Fruit fly (Drosophila melanogaster): ENCODE data around the gene CG17122.

Gene CG17122

DNA sequence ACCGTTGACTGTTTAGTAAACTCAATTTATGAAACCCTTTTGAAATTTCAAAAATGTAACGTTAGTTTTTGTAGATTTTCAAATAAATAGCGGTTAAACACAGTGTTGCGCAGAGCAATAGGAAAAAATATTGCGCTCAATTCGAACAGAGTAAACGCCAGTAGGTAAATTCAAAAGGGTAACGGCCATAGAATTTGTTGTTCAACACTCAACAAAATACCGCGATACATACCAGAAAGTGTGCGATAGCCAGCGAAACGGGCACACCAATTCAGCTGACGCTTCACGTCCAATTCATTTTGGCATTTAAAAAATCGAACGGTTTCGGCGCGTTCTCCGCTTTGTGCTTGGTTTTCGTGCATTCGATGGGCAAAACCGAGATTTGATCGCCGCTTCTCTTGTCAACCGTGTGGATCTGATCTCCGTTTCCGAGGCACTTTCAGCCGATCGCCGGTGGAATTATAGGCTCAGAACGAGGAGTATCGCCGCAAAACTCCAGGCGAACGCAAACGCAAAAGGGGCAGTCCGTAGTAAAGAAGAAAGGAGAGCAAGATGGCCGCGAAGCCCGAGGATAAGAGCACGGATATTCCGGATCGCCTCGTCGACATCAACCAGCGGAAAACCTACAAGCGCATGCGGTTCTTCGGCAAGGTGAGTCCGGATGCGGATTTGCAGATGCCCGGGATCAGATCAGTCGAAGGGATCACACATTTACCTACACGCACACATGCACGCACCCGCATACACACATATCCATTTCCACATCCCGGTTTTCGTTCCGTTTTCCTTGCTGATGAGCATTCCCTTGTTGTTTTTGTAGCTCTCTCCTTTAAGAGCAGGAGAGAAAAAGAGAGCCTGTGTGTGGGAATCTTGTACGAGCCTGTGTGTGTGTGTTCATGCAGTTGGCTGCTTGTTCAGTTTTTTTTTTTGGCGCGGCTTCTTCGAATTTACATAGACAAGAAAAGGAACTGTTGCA, 34.9 kb upstream of the CG17122 start:
- TF ChIP-seq crol (GFP tag; IDR thresholded peaks at IDR 0.05) (no peak), stc (GFP tag; IDR thresholded peaks at IDR 0.05) (no peak), CG6654 (GFP tag; optimal IDR thresholded peaks at IDR 0.05) (no peak), CG7556 (GFP tag; optimal IDR thresholded peaks at IDR 0.05) (no peak), Hand (GFP tag; optimal IDR thresholded peaks at IDR 0.05) (no peak), disco-r (GFP tag; optimal IDR thresholded peaks at IDR 0.05) (no peak), ato (GFP tag; IDR thresholded peaks at IDR 0.05; ENCODE audit: partially characterized antibody) (peak; percentile 78), fd102C (GFP tag; optimal IDR thresholded peaks at IDR 0.05) (no peak), Meics (GFP tag; optimal IDR thresholded peaks at IDR 0.05) (peak; percentile 5), CG8388 (GFP tag; optimal IDR thresholded peaks at IDR 0.05) (no peak), Gug (GFP tag; IDR thresholded peaks at IDR 0.05) (no peak), bsh (GFP tag; optimal IDR thresholded peaks at IDR 0.05) (peak in 1 of 2 experiments; percentile 14), Sox100B (GFP tag; optimal IDR thresholded peaks at IDR 0.05) (no peak), CG1832 (GFP tag; optimal IDR thresholded peaks at IDR 0.05) (no peak), tio (GFP tag; optimal IDR thresholded peaks at IDR 0.05) (no peak), tx (GFP tag; optimal IDR thresholded peaks at IDR 0.05) (peak; percentile 53), D19A (tag; optimal IDR thresholded peaks at IDR 0.05) (no peak), NC2α (GFP tag; optimal IDR thresholded peaks at IDR 0.05) (no peak), tap (tag; optimal IDR thresholded peaks at IDR 0.05) (no peak), Lhr (GFP tag; optimal IDR thresholded peaks at IDR 0.05) (peak; percentile 80), tin (GFP tag; optimal IDR thresholded peaks at IDR 0.05) (peak; percentile 52), Dip2 (GFP tag; IDR thresholded peaks at IDR 0.05) (no peak), croc (GFP tag; conservative IDR thresholded peaks at IDR 0.05) (no peak), HLHmδ (GFP tag; optimal IDR thresholded peaks at IDR 0.05) (no peak), phol (tag; optimal IDR thresholded peaks at IDR 0.05) (peak; percentile 63), emc (GFP tag; optimal IDR thresholded peaks at IDR 0.05) (peak; percentile 39), CG2129 (GFP tag; IDR thresholded peaks at IDR 0.05; ENCODE audit: partially characterized antibody) (peak; percentile 68), Dfd (GFP tag; optimal IDR thresholded peaks at IDR 0.05) (no peak), Kr (GFP tag; optimal IDR thresholded peaks at IDR 0.05) (no peak), HLH54F (GFP tag; optimal IDR thresholded peaks at IDR 0.05) (peak; percentile 65), CG8765 (GFP tag; IDR thresholded peaks at IDR 0.05) (no peak; the same call in 1 of the 2 replicates), CG9797 (GFP tag; optimal IDR thresholded peaks at IDR 0.05) (peak; percentile 98), ranshi (GFP tag; IDR thresholded peaks at IDR 0.05) (no peak), CG12942 (GFP tag; optimal IDR thresholded peaks at IDR 0.05) (peak; percentile 43), CG14965 (GFP tag; optimal IDR thresholded peaks at IDR 0.05; ENCODE audit: borderline replicate concordance) (no peak), Dref (GFP tag; IDR thresholded peaks at IDR 0.05) (peak; percentile 52), E2f1 (GFP tag; IDR thresholded peaks at IDR 0.05) (peak; percentile 56), CG4854 (GFP tag; optimal IDR thresholded peaks at IDR 0.05) (peak; percentile 38), Nf-YB (GFP tag; optimal IDR thresholded peaks at IDR 0.05) (no peak), CG43689 (GFP tag; IDR thresholded peaks at IDR 0.05) (no peak), Aef1 (GFP tag; IDR thresholded peaks at IDR 0.05) (0 out of 3 replicates have a peak, but pooled peaks have one; percentile 31), CG15514 (GFP tag; optimal IDR thresholded peaks at IDR 0.05) (peak; percentile 88), ac (GFP tag; optimal IDR thresholded peaks at IDR 0.05) (no peak), CG6272 (GFP tag; IDR thresholded peaks at IDR 0.05) (no peak), CG17612 (GFP tag; IDR thresholded peaks at IDR 0.05) (no peak), chif (GFP tag; optimal IDR thresholded peaks at IDR 0.05) (peak; percentile 25 to 49), CG17359 (tag; optimal IDR thresholded peaks at IDR 0.05) (peak; percentile 18), hbn (GFP tag; IDR thresholded peaks at IDR 0.05; ENCODE audit: partially characterized antibody) (peak; percentile 85)

Data from whole organism, embryonic.